Worm (Caenorhabditis elegans) whole organism, L1 larva: ENCODE results near the gene R07B1.7.

Experiments used
- C16A3.4 ChIP-seq: fragments of 150-350 bp; optimal IDR thresholded peaks from 2 replicates; lab custom pipeline; 2014; ENCODE audit warnings: missing biosample characterization, missing genetic modification characterization
- Y116A8C.19 ChIP-seq: sonication (generic microtip); optimal IDR thresholded peaks from 2 replicates; lab custom pipeline; 2016; ENCODE audit warnings: missing compliant biosample characterization, missing genetic modification characterization, borderline replicate concordance
- elt-3 ChIP-seq, 6 experiments: fragments of 150-350 bp in 1 of 6; sonication (generic microtip); optimal IDR thresholded peaks; 2 replicates each; lab custom pipeline; 2017 to 2018; ENCODE audit warnings: missing biosample characterization in 6 of 6, missing genetic modification characterization in 6 of 6, inconsistent platforms in 1 of 6
- fos-1 ChIP-seq: fragments of 150-350 bp; optimal IDR thresholded peaks from 2 replicates; lab custom pipeline; 2014; ENCODE audit warnings: missing biosample characterization, missing genetic modification characterization
- lin-13 ChIP-seq: fragments of 150-350 bp; optimal IDR thresholded peaks from 2 replicates; lab custom pipeline; 2014; ENCODE audit warnings: missing biosample characterization, missing genetic modification reagents, missing genetic modification characterization
- nhr-237 ChIP-seq: fragments of 150-350 bp; optimal IDR thresholded peaks from 2 replicates; lab custom pipeline; 2014; ENCODE audit warnings: missing biosample characterization, missing genetic modification characterization
- nhr-28 ChIP-seq: fragments of 150-350 bp; optimal IDR thresholded peaks from 2 replicates; lab custom pipeline; 2014; ENCODE audit warnings: missing biosample characterization, missing genetic modification characterization
- pax-3 ChIP-seq: fragments of 200-800 bp; sonication (Bioruptor generic); optimal IDR thresholded peaks from 2 replicates; lab custom pipeline; 2018; ENCODE audit warnings: mild to moderate bottlenecking, missing genetic modification characterization, moderate library complexity, missing compliant biosample characterization
- skn-1 ChIP-seq: fragments of 150-350 bp; optimal IDR thresholded peaks from 2 replicates; lab custom pipeline; 2014; ENCODE audit warnings: missing biosample characterization, missing genetic modification characterization
- unc-130 ChIP-seq: fragments of 150-350 bp; optimal IDR thresholded peaks from 2 replicates; lab custom pipeline; 2017; ENCODE audit warnings: missing biosample characterization, missing genetic modification characterization, inconsistent platforms
- unc-62 ChIP-seq: fragments of 150-350 bp; optimal IDR thresholded peaks from 2 replicates; lab custom pipeline; 2014; ENCODE audit warnings: missing biosample characterization, missing genetic modification reagents, missing genetic modification characterization
- ztf-11 ChIP-seq, 2 experiments: sonication (generic microtip); optimal IDR thresholded peaks; 2 replicates each; lab custom pipeline; 2016 to 2017; ENCODE audit warnings: missing genetic modification characterization in 2 of 2, missing biosample characterization in 1 of 2, missing compliant biosample characterization in 1 of 2

DNA sequence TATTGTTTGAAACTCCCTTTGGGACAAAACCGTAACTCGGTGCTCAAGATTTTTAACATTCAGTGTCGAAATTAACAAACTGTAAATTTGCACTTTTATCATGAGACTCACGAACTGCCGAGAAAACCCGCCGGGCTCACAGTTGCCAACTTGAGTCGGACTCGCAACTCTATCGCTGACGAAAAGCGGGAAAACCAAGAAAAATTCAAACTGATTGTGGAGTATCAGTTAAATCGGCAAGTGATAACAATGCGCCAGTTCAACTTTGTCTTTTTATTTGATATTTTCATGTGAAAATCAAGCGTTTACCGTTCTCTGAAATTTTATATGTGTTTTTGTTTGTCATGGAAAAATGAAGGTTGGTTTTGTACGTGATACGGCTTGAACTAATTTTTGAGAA lies 13.7 kb downstream of the R07B1.7 start:
- TF ChIP-seq Y116A8C.19 (tag; lab: Kevin White, UChicago), result no peak
- no peak for TF ChIP-seq nhr-28 (tag; lab: Kevin White, UChicago)
- no peak for TF ChIP-seq fos-1 (tag; lab: Kevin White, UChicago)
- TF ChIP-seq skn-1, result no peak
- TF ChIP-seq lin-13 (GFP tag; lab: Kevin White, UChicago), result no peak
- no peak for TF ChIP-seq elt-3 (tag; optimal IDR thresholded peaks at IDR 0.05; lab: Kevin White, UChicago)
- TF ChIP-seq nhr-237, result no peak
- no peak for TF ChIP-seq C16A3.4 (tag; lab: Kevin White, UChicago)
- TF ChIP-seq pax-3 (tag; lab: Kevin White, UChicago), result no peak
- TF ChIP-seq ztf-11 (tag; optimal IDR thresholded peaks at IDR 0.05; lab: Kevin White, UChicago), result no peak
- TF ChIP-seq unc-62 (GFP tag; lab: Kevin White, UChicago), result no peak
- no peak for TF ChIP-seq unc-130 (tag; lab: Kevin White, UChicago)
